Fruit fly (Drosophila melanogaster) whole organism, embryonic: ENCODE measurements around the gene Gale.
A peak's percentile ranks its signal among the peaks of the same experiment; 100 is the strongest.

ENCODE experiments used
- Ada2b ChIP-seq: fragments of 200-800 bp; sonication (Bioruptor generic); IDR thresholded peaks from 2 replicates; pipeline ENCODE4 v1.3.6; 2022; ENCODE audit warnings: missing biosample characterization, missing genetic modification characterization
- CG10654 ChIP-seq: fragments of 200-800 bp; sonication (Bioruptor generic); optimal IDR thresholded peaks from 2 replicates; lab custom pipeline; 2016; ENCODE audit warnings: missing biosample characterization, missing genetic modification characterization
- CG13296 ChIP-seq: fragments of 200-800 bp; sonication (Bioruptor generic); optimal IDR thresholded peaks from 3 replicates; lab custom pipeline; 2018; ENCODE audit warnings: missing biosample characterization, mild to moderate bottlenecking, missing genetic modification characterization
- CG13894 ChIP-seq: fragments of 200-800 bp; sonication (Bioruptor generic); optimal IDR thresholded peaks from 3 replicates; lab custom pipeline; 2018; ENCODE audit warnings: missing biosample characterization, mild to moderate bottlenecking, missing genetic modification characterization, moderate library complexity
- CG14014 ChIP-seq: fragments of 200-800 bp; sonication (Bioruptor generic); IDR thresholded peaks from 2 replicates; pipeline ENCODE4 v1.3.6; 2022; ENCODE audit warnings: missing biosample characterization, missing genetic modification characterization
- CG14965 ChIP-seq: fragments of 200-800 bp; sonication (Bioruptor generic); optimal IDR thresholded peaks from 2 replicates; lab custom pipeline; 2016; ENCODE audit warnings: missing biosample characterization, missing genetic modification characterization, borderline replicate concordance
- CG1602 ChIP-seq: fragments of 200-800 bp; sonication (Bioruptor generic); optimal IDR thresholded peaks from 3 replicates; lab custom pipeline; 2016; ENCODE audit warnings: missing biosample characterization, missing genetic modification characterization
- CG17359 ChIP-seq: fragments of 200-800 bp; sonication (Bioruptor generic); optimal IDR thresholded peaks from 3 replicates; lab custom pipeline; 2018; ENCODE audit warnings: missing biosample characterization, mild to moderate bottlenecking, missing genetic modification characterization, moderate library complexity
- CG2120 ChIP-seq: fragments of 200-800 bp; sonication (Bioruptor generic); optimal IDR thresholded peaks from 3 replicates; lab custom pipeline; 2016; ENCODE audit warnings: missing biosample characterization, missing genetic modification characterization
- CG2202 ChIP-seq: fragments of 200-800 bp; sonication (Bioruptor generic); optimal IDR thresholded peaks from 2 replicates; lab custom pipeline; 2018; ENCODE audit warnings: missing biosample characterization, mild to moderate bottlenecking, missing genetic modification characterization
- CG30020 ChIP-seq: fragments of 200-800 bp; optimal IDR thresholded peaks from 2 replicates; lab custom pipeline; 2019; ENCODE audit warnings: missing biosample characterization, mild to moderate bottlenecking, missing genetic modification characterization, moderate library complexity
- CG3281 ChIP-seq: fragments of 200-800 bp; sonication (Bioruptor generic); optimal IDR thresholded peaks from 3 replicates; lab custom pipeline; 2017; ENCODE audit warnings: missing biosample characterization, mild to moderate bottlenecking, missing genetic modification characterization
- CG4424 ChIP-seq: fragments of 200-800 bp; sonication (Bioruptor generic); optimal IDR thresholded peaks from 3 replicates; lab custom pipeline; 2016; ENCODE audit warnings: missing biosample characterization, missing genetic modification characterization
- CG6689 ChIP-seq: fragments of 200-800 bp; sonication (Bioruptor generic); IDR thresholded peaks from 2 replicates; pipeline ENCODE4 v1.3.6; 2022; ENCODE audit warnings: missing biosample characterization, missing genetic modification characterization
- CG7372 ChIP-seq: fragments of 200-800 bp; sonication (Bioruptor generic); IDR thresholded peaks from 2 replicates; pipeline ENCODE4 v1.3.6; 2022; ENCODE audit warnings: missing biosample characterization, missing genetic modification characterization
- CG8089 ChIP-seq: fragments of 200-800 bp; sonication (Bioruptor generic); optimal IDR thresholded peaks from 3 replicates; lab custom pipeline; 2016; ENCODE audit warnings: missing biosample characterization, missing genetic modification characterization
- CG8290 ChIP-seq, 3 experiments: fragments of 200-800 bp; sonication (Bioruptor generic); optimal IDR thresholded peaks; 2 replicates each; lab custom pipeline; 2016 to 2019; ENCODE audit warnings: missing biosample characterization in 3 of 3, missing genetic modification characterization in 3 of 3, mild to moderate bottlenecking in 2 of 3, moderate library complexity in 1 of 3
- CG8478 ChIP-seq: fragments of >200 bp; optimal IDR thresholded peaks from 2 replicates; lab custom pipeline; 2018
- Drgx ChIP-seq: fragments of 200-800 bp; sonication (Bioruptor generic); IDR thresholded peaks from 2 replicates; pipeline ENCODE4 v1.3.6; 2022; ENCODE audit warnings: missing biosample characterization, missing genetic modification characterization
- Gsc ChIP-seq: fragments of 200-800 bp; sonication (Bioruptor generic); IDR thresholded peaks from 2 replicates; pipeline ENCODE4 v1.3.6; 2022; ENCODE audit warnings: missing biosample characterization, missing genetic modification characterization
- H2.0 ChIP-seq: fragments of 200-800 bp; sonication (Bioruptor generic); IDR thresholded peaks from 2 replicates; pipeline ENCODE4 v1.3.6; 2022; ENCODE audit warnings: missing biosample characterization, missing genetic modification characterization
- Med ChIP-seq: fragments of 200-800 bp; sonication (Bioruptor generic); peaks from one replicate; lab custom pipeline; 2016; ENCODE audit warnings: missing biosample characterization, missing genetic modification characterization, mild to moderate bottlenecking, inconsistent platforms, moderate library complexity
- Oaz ChIP-seq: fragments of 200-800 bp; sonication (Bioruptor generic); IDR thresholded peaks from 2 replicates; pipeline ENCODE4 v1.3.6; 2022; ENCODE audit warnings: missing biosample characterization, missing genetic modification characterization
- Xbp1 ChIP-seq: fragments of 200-800 bp; sonication (Bioruptor generic); optimal IDR thresholded peaks from 3 replicates; lab custom pipeline; 2016; ENCODE audit warnings: missing biosample characterization, mild to moderate bottlenecking, missing genetic modification characterization
- az2 ChIP-seq: fragments of 200-800 bp; sonication (Bioruptor generic); optimal IDR thresholded peaks from 3 replicates; lab custom pipeline; 2016; ENCODE audit warnings: missing biosample characterization, missing genetic modification characterization
- bigmax ChIP-seq: fragments of 200-800 bp; sonication (Bioruptor generic); optimal IDR thresholded peaks from 2 replicates; lab custom pipeline; 2018; ENCODE audit warnings: missing biosample characterization, mild to moderate bottlenecking, missing genetic modification characterization
- dan ChIP-seq: fragments of 200-800 bp; sonication (Bioruptor generic); IDR thresholded peaks from 2 replicates; pipeline ENCODE4 v1.3.6; 2022; ENCODE audit warnings: missing biosample characterization, missing genetic modification characterization
- eve ChIP-seq, 2 experiments: fragments of >200 bp; optimal IDR thresholded peaks; 2 replicates each; lab custom pipeline; 2017; ENCODE audit warnings: missing biosample characterization in 2 of 2, missing genetic modification characterization in 2 of 2
- exex ChIP-seq: fragments of 200-800 bp; sonication (Bioruptor generic); optimal IDR thresholded peaks from 4 replicates; lab custom pipeline; 2018; ENCODE audit warnings: missing biosample characterization, mild to moderate bottlenecking, missing genetic modification characterization, moderate library complexity
- gce ChIP-seq: fragments of 200-800 bp; sonication (Bioruptor generic); IDR thresholded peaks from 3 replicates; pipeline ENCODE4 v1.3.6; 2022; ENCODE audit warnings: missing biosample characterization, missing genetic modification characterization
- gt ChIP-seq: fragments of 200-800 bp; sonication (Bioruptor generic); IDR thresholded peaks from 2 replicates; pipeline ENCODE4 v1.3.6; 2022; ENCODE audit warnings: missing biosample characterization, missing genetic modification characterization
- insv ChIP-seq, 2 experiments: fragments of 200-800 bp; sonication (Bioruptor generic); optimal IDR thresholded peaks; 3 replicates each; lab custom pipeline; 2016 to 2018; ENCODE audit warnings: missing biosample characterization in 2 of 2, missing genetic modification characterization in 2 of 2
- jing ChIP-seq: fragments of 200-800 bp; sonication (Bioruptor generic); optimal IDR thresholded peaks from 2 replicates; lab custom pipeline; 2018; ENCODE audit warnings: missing biosample characterization, mild to moderate bottlenecking, missing genetic modification characterization
- ken ChIP-seq: fragments of 200-800 bp; sonication (Bioruptor generic); IDR thresholded peaks from 3 replicates; pipeline ENCODE4 v1.3.6; 2022; ENCODE audit warnings: missing biosample characterization, missing genetic modification characterization
- lbe ChIP-seq: fragments of 200-800 bp; sonication (Bioruptor generic); optimal IDR thresholded peaks from 2 replicates; lab custom pipeline; 2016; ENCODE audit warnings: missing biosample characterization, mild to moderate bottlenecking, missing genetic modification characterization
- maf-S ChIP-seq: fragments of 200-800 bp; sonication (Bioruptor generic); optimal IDR thresholded peaks from 2 replicates; lab custom pipeline; 2016; ENCODE audit warnings: missing biosample characterization, missing genetic modification characterization
- mam ChIP-seq: fragments of 200-800 bp; sonication (Bioruptor generic); optimal IDR thresholded peaks from 3 replicates; lab custom pipeline; 2016; ENCODE audit warnings: missing biosample characterization, missing genetic modification characterization
- org-1 ChIP-seq: fragments of 200-800 bp; sonication (Bioruptor generic); optimal IDR thresholded peaks from 2 replicates; lab custom pipeline; 2017; ENCODE audit warnings: missing biosample characterization, missing genetic modification characterization
- prd ChIP-seq, 3 experiments: fragments of >200 bp in 2 of 3; fragments of 200-800 bp in 1 of 3; sonication (Bioruptor generic) in 1 of 3; optimal IDR thresholded peaks in 2 of 3; IDR thresholded peaks in 1 of 3; 2 replicates in 2 of 3; 3 replicates in 1 of 3; pipeline versions ENCODE4 v1.3.6 to Lab custom; 2017 to 2022; ENCODE audit warnings: missing biosample characterization in 1 of 3, missing genetic modification characterization in 1 of 3
- pros ChIP-seq: fragments of 200-800 bp; sonication (Bioruptor generic); optimal IDR thresholded peaks from 3 replicates; lab custom pipeline; 2019; ENCODE audit warnings: missing biosample characterization, mild to moderate bottlenecking, missing genetic modification characterization, moderate library complexity
- psq ChIP-seq: fragments of 200-800 bp; sonication (Bioruptor generic); optimal IDR thresholded peaks from 2 replicates; lab custom pipeline; 2017; ENCODE audit warnings: missing biosample characterization, missing genetic modification characterization
- rib ChIP-seq: fragments of 200-800 bp; sonication (Bioruptor generic); IDR thresholded peaks from 2 replicates; pipeline ENCODE4 v1.3.6; 2022; ENCODE audit warnings: missing biosample characterization, missing genetic modification characterization
- scrt ChIP-seq: fragments of 200-800 bp; sonication (Bioruptor generic); optimal IDR thresholded peaks from 2 replicates; lab custom pipeline; 2018; ENCODE audit warnings: missing biosample characterization, mild to moderate bottlenecking, missing genetic modification characterization, moderate library complexity
- sens ChIP-seq: fragments of 200-800 bp; sonication (Bioruptor generic); peaks from one replicate; lab custom pipeline; 2016; ENCODE audit warnings: missing biosample characterization, missing genetic modification characterization
- sens-2 ChIP-seq: fragments of 200-800 bp; sonication (Bioruptor generic); IDR thresholded peaks from 2 replicates; pipeline ENCODE4 v1.3.6; 2022; ENCODE audit warnings: missing biosample characterization, missing genetic modification characterization
- shn ChIP-seq: fragments of 200-800 bp; sonication (Bioruptor generic); optimal IDR thresholded peaks from 3 replicates; lab custom pipeline; 2016; ENCODE audit warnings: missing biosample characterization, missing genetic modification characterization
- tap ChIP-seq: fragments of 200-800 bp; optimal IDR thresholded peaks from 3 replicates; lab custom pipeline; 2019; ENCODE audit warnings: missing biosample characterization, mild to moderate bottlenecking, missing genetic modification characterization, moderate library complexity
- twi ChIP-seq: fragments of 200-800 bp; optimal IDR thresholded peaks from 2 replicates; lab custom pipeline; 2019; ENCODE audit warnings: missing biosample characterization, mild to moderate bottlenecking, missing genetic modification characterization, moderate library complexity
- wor ChIP-seq: fragments of 200-800 bp; sonication (Bioruptor generic); IDR thresholded peaks from 2 replicates; pipeline ENCODE4 v1.3.6; 2022; ENCODE audit warnings: missing biosample characterization, missing genetic modification characterization
- zen ChIP-seq: fragments of 200-800 bp; sonication (Bioruptor generic); optimal IDR thresholded peaks from 3 replicates; lab custom pipeline; 2018; ENCODE audit warnings: missing biosample characterization, mild to moderate bottlenecking, missing genetic modification characterization, moderate library complexity

Gene Gale

DNA sequence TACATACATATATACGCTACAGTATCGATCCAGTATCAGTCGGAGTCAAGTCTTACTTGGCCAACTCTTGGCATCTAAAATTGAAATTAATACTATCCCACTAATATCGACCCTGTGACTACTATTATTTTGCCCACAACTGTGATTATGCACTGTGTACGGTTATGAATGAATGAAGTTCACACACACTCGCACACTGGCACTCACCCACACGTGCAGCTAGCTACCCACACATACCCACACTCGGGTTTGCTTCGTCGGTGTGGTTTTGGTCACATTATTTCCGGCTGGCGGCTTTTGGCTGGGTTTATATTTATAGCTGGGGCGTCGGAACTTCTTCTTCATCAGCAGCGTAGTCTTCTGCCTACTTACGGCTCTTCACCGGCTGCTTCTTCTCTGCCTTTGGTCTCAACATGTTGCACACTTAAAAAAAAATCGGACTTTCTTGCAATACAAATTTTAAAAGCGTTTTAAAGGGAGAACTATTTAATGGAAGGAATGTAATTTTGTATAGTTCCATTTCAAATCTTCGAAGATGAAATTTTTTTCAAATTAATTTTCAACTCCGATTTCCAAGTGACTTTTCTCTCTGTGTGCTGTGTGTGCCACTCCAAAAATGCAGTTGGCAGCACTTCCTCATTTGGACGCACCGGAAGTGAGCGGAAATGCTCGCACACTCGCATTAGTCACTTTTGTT is 13.9 kb upstream of the Gale start (continued):
- TF ChIP-seq CG14965 (GFP tag; lab: Kevin White, UChicago) (peak; percentile 78), pros (peak; percentile 72), rib (no peak), sens-2 (GFP tag; lab: Robert Waterston, UW) (peak; percentile 90), dan (GFP tag; lab: Robert Waterston, UW) (peak; percentile 87), tap (tag; lab: Kevin White, UChicago) (peak; percentile 91), Gsc (GFP tag; lab: Robert Waterston, UW) (peak; percentile 81), eve (GFP tag; optimal IDR thresholded peaks at IDR 0.05; lab: Kevin White, UChicago) (peak; percentile 50 to 96), Med (GFP tag; lab: Kevin White, UChicago) (peak; percentile 97), CG4424 (GFP tag; lab: Kevin White, UChicago) (peak; percentile 93), lbe (GFP tag; lab: Kevin White, UChicago) (peak; percentile 5), jing (GFP tag; lab: Kevin White, UChicago) (peak; percentile 88), prd (optimal IDR thresholded peaks at IDR 0.05; lab: Kevin White, UChicago) (no peak), prd (GFP tag; IDR thresholded peaks at IDR 0.05; lab: Robert Waterston, UW) (peak; percentile 96), maf-S (GFP tag; lab: Kevin White, UChicago) (peak; percentile 77), insv (GFP tag; optimal IDR thresholded peaks at IDR 0.05; lab: Kevin White, UChicago) (peak; percentile 27 to 59), CG30020 (tag; lab: Kevin White, UChicago) (peak; percentile 55), org-1 (GFP tag; lab: Kevin White, UChicago) (peak; percentile 83), Xbp1 (peak; percentile 94), CG13894 (tag; lab: Kevin White, UChicago) (no peak), CG7372 (GFP tag; lab: Robert Waterston, UW) (peak; percentile 68), scrt (GFP tag; lab: Kevin White, UChicago) (peak; percentile 72), shn (peak; percentile 90), exex (tag; lab: Kevin White, UChicago) (no peak), gce (GFP tag; lab: Robert Waterston, UW) (peak; percentile 92), gt (peak; percentile 82), CG10654 (GFP tag; lab: Kevin White, UChicago) (peak; percentile 91), sens (GFP tag; lab: Kevin White, UChicago) (peak; percentile 99), az2 (GFP tag; lab: Kevin White, UChicago) (peak; percentile 93), CG8478 (no peak), psq (GFP tag; lab: Kevin White, UChicago) (peak; percentile 80), bigmax (no peak), twi (tag; lab: Kevin White, UChicago) (peak; percentile 82), H2.0 (GFP tag; lab: Robert Waterston, UW) (peak; percentile 90), Drgx (GFP tag; lab: Robert Waterston, UW) (peak; percentile 92), CG3281 (GFP tag; lab: Kevin White, UChicago) (peak; percentile 75), CG8089 (GFP tag; lab: Kevin White, UChicago) (peak; percentile 92), Ada2b (GFP tag; lab: Robert Waterston, UW) (peak; percentile 91), ken (peak; percentile 94), CG17359 (tag; lab: Kevin White, UChicago) (peak; percentile 90), CG2120 (GFP tag; lab: Kevin White, UChicago) (peak; percentile 60), wor (peak; percentile 94), CG2202 (peak; percentile 91), zen (tag; lab: Kevin White, UChicago) (peak; percentile 92), CG6689 (GFP tag; lab: Robert Waterston, UW) (peak; percentile 90), CG14014 (GFP tag; lab: Robert Waterston, UW) (peak; percentile 77), Oaz (GFP tag; lab: Robert Waterston, UW) (peak; percentile 74), CG13296 (GFP tag; lab: Kevin White, UChicago) (peak; percentile 42), CG8290 (GFP tag; optimal IDR thresholded peaks at IDR 0.05; lab: Kevin White, UChicago) (peak; percentile 93), CG8290 (tag; optimal IDR thresholded peaks at IDR 0.05; lab: Kevin White, UChicago) (peak; percentile 35 to 76), mam (GFP tag; lab: Kevin White, UChicago) (peak; percentile 80), CG1602 (peak; percentile 92)
